Worm (Caenorhabditis elegans) whole organism, midembryonic: ENCODE data around the gene lect-2.

ENCODE experiments used
- T22C8.4 ChIP-seq: fragments of 200-800 bp; sonication (Bioruptor generic); IDR thresholded peaks from 2 replicates; pipeline ENCODE4 v1.3.6; 2022; ENCODE audit warnings: missing genetic modification characterization, missing compliant biosample characterization
- cog-1 ChIP-seq: sonication (generic microtip); optimal IDR thresholded peaks from 2 replicates; lab custom pipeline; 2016; ENCODE audit warnings: missing genetic modification characterization, missing compliant biosample characterization
- flt-1 ChIP-seq: fragments of 200-800 bp; sonication (Bioruptor generic); IDR thresholded peaks from 2 replicates; pipeline ENCODE4 v1.3.6; 2022; ENCODE audit warnings: missing genetic modification characterization, missing compliant biosample characterization
- klf-2 ChIP-seq: fragments of 200-800 bp; sonication (Bioruptor generic); conservative IDR thresholded peaks from 2 replicates; pipeline ENCODE4 v1.3.6; 2022; ENCODE audit warnings: missing genetic modification reagents, missing genetic modification characterization, missing compliant biosample characterization
- med-1 ChIP-seq: sonication (generic microtip); optimal IDR thresholded peaks from 2 replicates; lab custom pipeline; 2017; ENCODE audit warnings: missing genetic modification characterization, mild to moderate bottlenecking, missing compliant biosample characterization, antibody characterized with exemption, missing genetic modification reagents; ENCODE audit not compliant: insufficient read depth
- ref-1 ChIP-seq: fragments of 200-800 bp; sonication (Bioruptor generic); conservative IDR thresholded peaks from 2 replicates; pipeline ENCODE4 v1.3.6; 2022; ENCODE audit warnings: missing genetic modification reagents, missing genetic modification characterization, missing compliant biosample characterization
- tab-1 ChIP-seq: fragments of 200-800 bp; sonication (Bioruptor generic); IDR thresholded peaks from 2 replicates; pipeline ENCODE4 v1.3.6; 2022; ENCODE audit warnings: missing genetic modification characterization, missing compliant biosample characterization
- ztf-23 ChIP-seq: fragments of 200-800 bp; sonication (Bioruptor generic); IDR thresholded peaks from 2 replicates; pipeline ENCODE4 v1.3.6; 2022; ENCODE audit warnings: missing genetic modification reagents, missing genetic modification characterization, missing compliant biosample characterization
- ztf-29 ChIP-seq: fragments of 200-800 bp; sonication (Bioruptor generic); IDR thresholded peaks from 2 replicates; pipeline ENCODE4 v1.3.6; 2022; ENCODE audit warnings: missing genetic modification reagents, missing genetic modification characterization, missing compliant biosample characterization

DNA sequence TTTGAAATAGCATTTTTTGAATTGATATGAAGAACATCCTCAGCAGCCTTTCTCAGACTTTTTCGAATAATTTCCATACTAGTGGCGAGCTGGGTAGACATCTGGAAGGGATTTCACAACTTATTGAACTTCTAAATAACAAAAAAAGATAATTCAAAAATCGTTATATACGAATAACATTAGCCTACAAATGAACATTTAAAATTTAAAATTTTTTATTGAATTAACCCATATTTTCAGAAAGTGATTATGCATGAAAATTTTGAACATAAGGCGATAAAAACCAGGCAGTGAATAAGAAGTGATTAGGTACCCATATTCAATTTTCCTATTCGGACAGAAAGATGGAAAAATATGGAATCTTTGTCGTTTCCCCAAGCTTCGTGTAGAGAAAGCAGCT lies 38.0 kb downstream of the lect-2 start, which contains the start of gene ZK1248.11:
- TF ChIP-seq flt-1 (no peak), tab-1 (no peak), cog-1 (tag; lab: Kevin White, UChicago) (no peak), klf-2 (no peak), T22C8.4 (GFP tag; lab: Robert Waterston, UW) (no peak), med-1 (GFP tag; lab: Kevin White, UChicago) (no peak), ztf-29 (no peak), ztf-23 (GFP tag; lab: Robert Waterston, UW) (no peak), ref-1 (GFP tag; lab: Robert Waterston, UW) (no peak)
